Worm (Caenorhabditis elegans) whole organism, L1 larva: ENCODE measurements around the gene pbo-1.

Experiments used
- elt-2 ChIP-seq: sonication (generic microtip); optimal IDR thresholded peaks from 2 replicates; lab custom pipeline; 2016; ENCODE audit warnings: missing genetic modification characterization, mild to moderate bottlenecking, inconsistent platforms, missing compliant biosample characterization, missing genetic modification reagents
- lin-13 ChIP-seq: fragments of 150-350 bp; optimal IDR thresholded peaks from 2 replicates; lab custom pipeline; 2014; ENCODE audit warnings: missing biosample characterization, missing genetic modification reagents, missing genetic modification characterization
- mdl-1 ChIP-seq, 2 experiments: fragments of 150-350 bp; optimal IDR thresholded peaks; 2 replicates each; lab custom pipeline; 2014 to 2017; ENCODE audit warnings: missing biosample characterization in 2 of 2, missing genetic modification characterization in 2 of 2, inconsistent platforms in 1 of 2
- nhr-77 ChIP-seq: fragments of 150-350 bp; optimal IDR thresholded peaks from 2 replicates; lab custom pipeline; 2014; ENCODE audit warnings: missing biosample characterization, missing genetic modification characterization
- unc-62 ChIP-seq: fragments of 150-350 bp; optimal IDR thresholded peaks from 2 replicates; lab custom pipeline; 2014; ENCODE audit warnings: missing biosample characterization, missing genetic modification reagents, missing genetic modification characterization

ce11 chrIII:2651519-2651918, 34.7 kb downstream of the pbo-1 start:
- TF ChIP-seq unc-62 (GFP tag; lab: Kevin White, UChicago) = no peak
- TF ChIP-seq elt-2 (tag; lab: Kevin White, UChicago) = no peak
- TF ChIP-seq nhr-77 (tag; lab: Kevin White, UChicago) = no peak
- TF ChIP-seq lin-13 (GFP tag; lab: Kevin White, UChicago) = no peak
- TF ChIP-seq mdl-1 (tag; optimal IDR thresholded peaks at IDR 0.05; lab: Kevin White, UChicago) = no peak
